Fruit fly (Drosophila melanogaster) whole organism, embryonic: ENCODE results near the gene fzo.
A peak's percentile ranks its signal among the peaks of the same experiment; 100 is the strongest.

Source experiments
- Antp ChIP-seq: fragments of 200-800 bp; sonication (Bioruptor generic); optimal IDR thresholded peaks from 3 replicates; lab custom pipeline; 2016; ENCODE audit warnings: missing biosample characterization, missing genetic modification characterization
- Bdp1 ChIP-seq: fragments of 200-800 bp; sonication (Bioruptor generic); optimal IDR thresholded peaks from 3 replicates; lab custom pipeline; 2016; ENCODE audit warnings: missing biosample characterization, missing genetic modification characterization
- Bgb ChIP-seq: fragments of 200-800 bp; sonication (Bioruptor generic); IDR thresholded peaks from 2 replicates; pipeline ENCODE4 v1.3.6; 2022; ENCODE audit warnings: missing biosample characterization, missing genetic modification characterization; ENCODE audit not compliant: partially characterized antibody
- Blimp-1 ChIP-seq: fragments of 200-800 bp; sonication (Bioruptor generic); optimal IDR thresholded peaks from 3 replicates; lab custom pipeline; 2018; ENCODE audit warnings: missing biosample characterization, missing genetic modification characterization, mild to moderate bottlenecking, moderate library complexity, missing genetic modification reagents
- CG10543 ChIP-seq: fragments of 200-800 bp; sonication (Bioruptor generic); optimal IDR thresholded peaks from 3 replicates; lab custom pipeline; 2017; ENCODE audit warnings: missing biosample characterization, mild to moderate bottlenecking, missing genetic modification characterization, moderate library complexity
- CG14710 ChIP-seq: fragments of 200-800 bp; sonication (Bioruptor generic); optimal IDR thresholded peaks from 3 replicates; lab custom pipeline; 2019; ENCODE audit warnings: missing biosample characterization, mild to moderate bottlenecking, missing genetic modification characterization, moderate library complexity
- CG15514 ChIP-seq: fragments of 200-800 bp; sonication (Bioruptor generic); optimal IDR thresholded peaks from 3 replicates; lab custom pipeline; 2017; ENCODE audit warnings: missing biosample characterization, missing genetic modification characterization, mild to moderate bottlenecking, moderate library complexity, missing genetic modification reagents
- CG17328 ChIP-seq: fragments of 200-800 bp; sonication (Bioruptor generic); IDR thresholded peaks from 2 replicates; pipeline ENCODE4 v1.3.6; 2022; ENCODE audit warnings: missing biosample characterization, missing genetic modification characterization
- CG17385 ChIP-seq: fragments of 200-800 bp; sonication (Bioruptor generic); optimal IDR thresholded peaks from 3 replicates; lab custom pipeline; 2018; ENCODE audit warnings: missing biosample characterization, mild to moderate bottlenecking, missing genetic modification characterization
- CG17829 ChIP-seq: fragments of 200-800 bp; optimal IDR thresholded peaks from 2 replicates; lab custom pipeline; 2019; ENCODE audit warnings: missing biosample characterization, mild to moderate bottlenecking, missing genetic modification characterization, moderate library complexity
- CG18599 ChIP-seq: fragments of 200-800 bp; sonication (Bioruptor generic); optimal IDR thresholded peaks from 3 replicates; lab custom pipeline; 2017; ENCODE audit warnings: missing biosample characterization, missing genetic modification characterization, mild to moderate bottlenecking, moderate library complexity, missing genetic modification reagents
- CG2120 ChIP-seq: fragments of 200-800 bp; sonication (Bioruptor generic); optimal IDR thresholded peaks from 3 replicates; lab custom pipeline; 2016; ENCODE audit warnings: missing biosample characterization, missing genetic modification characterization
- CG2678 ChIP-seq: fragments of 200-800 bp; sonication (Bioruptor generic); optimal IDR thresholded peaks from 3 replicates; lab custom pipeline; 2019; ENCODE audit warnings: missing biosample characterization, mild to moderate bottlenecking, missing genetic modification characterization, moderate library complexity
- CG4424 ChIP-seq: fragments of 200-800 bp; sonication (Bioruptor generic); optimal IDR thresholded peaks from 3 replicates; lab custom pipeline; 2016; ENCODE audit warnings: missing biosample characterization, missing genetic modification characterization
- CG4820 ChIP-seq: fragments of 200-800 bp; sonication (Bioruptor generic); optimal IDR thresholded peaks from 3 replicates; lab custom pipeline; 2016; ENCODE audit warnings: missing biosample characterization, missing genetic modification characterization
- CG4854 ChIP-seq: fragments of 200-800 bp; sonication (Bioruptor generic); optimal IDR thresholded peaks from 2 replicates; lab custom pipeline; 2016; ENCODE audit warnings: missing biosample characterization, missing genetic modification characterization, inconsistent platforms
- CG7556 ChIP-seq: fragments of 200-800 bp; sonication (Bioruptor generic); optimal IDR thresholded peaks from 2 replicates; lab custom pipeline; 2017; ENCODE audit warnings: missing biosample characterization, mild to moderate bottlenecking, missing genetic modification characterization
- CG7963 ChIP-seq: fragments of 200-800 bp; sonication (Bioruptor generic); IDR thresholded peaks from 3 replicates; pipeline ENCODE4 v1.3.6; 2022; ENCODE audit warnings: missing biosample characterization, missing genetic modification characterization; ENCODE audit not compliant: partially characterized antibody
- CG8944 ChIP-seq: fragments of 200-800 bp; sonication (Bioruptor generic); optimal IDR thresholded peaks from 3 replicates; lab custom pipeline; 2016; ENCODE audit warnings: missing biosample characterization, missing genetic modification characterization
- E2f2 ChIP-seq: fragments of 200-800 bp; sonication (Bioruptor generic); IDR thresholded peaks from 2 replicates; pipeline ENCODE4 v1.3.6; 2022; ENCODE audit warnings: missing biosample characterization, missing genetic modification characterization
- Fer3 ChIP-seq: fragments of 200-800 bp; sonication (Bioruptor generic); optimal IDR thresholded peaks from 2 replicates; lab custom pipeline; 2018; ENCODE audit warnings: missing biosample characterization, mild to moderate bottlenecking, missing genetic modification characterization, moderate library complexity
- Hr39 ChIP-seq: fragments of >200 bp; optimal IDR thresholded peaks from 2 replicates; lab custom pipeline; 2017
- Meics ChIP-seq: fragments of 200-800 bp; sonication (Bioruptor generic); optimal IDR thresholded peaks from 2 replicates; lab custom pipeline; 2017; ENCODE audit warnings: missing biosample characterization, mild to moderate bottlenecking, missing genetic modification characterization
- Rfx ChIP-seq: fragments of 200-800 bp; sonication (Bioruptor generic); IDR thresholded peaks from 2 replicates; pipeline ENCODE4 v1.3.6; 2022; ENCODE audit warnings: missing biosample characterization, missing genetic modification characterization
- Trl ChIP-seq, 3 experiments: fragments of >200 bp in 2 of 3; fragments of 200-800 bp in 1 of 3; sonication (Bioruptor generic) in 1 of 3; optimal IDR thresholded peaks; 2 replicates in 1 of 3; 3 replicates in 2 of 3; lab custom pipeline; 2016 to 2017; ENCODE audit warnings: missing biosample characterization in 1 of 3, missing genetic modification characterization in 1 of 3
- caup ChIP-seq: fragments of 200-800 bp; sonication (Bioruptor generic); optimal IDR thresholded peaks from 3 replicates; lab custom pipeline; 2017; ENCODE audit warnings: missing biosample characterization, mild to moderate bottlenecking, missing genetic modification characterization, moderate library complexity; ENCODE audit not compliant: severe bottlenecking
- cg ChIP-seq: fragments of 200-800 bp; sonication (Bioruptor generic); optimal IDR thresholded peaks from 3 replicates; lab custom pipeline; 2019; ENCODE audit warnings: missing biosample characterization, mild to moderate bottlenecking, missing genetic modification characterization, moderate library complexity
- chn ChIP-seq: fragments of 200-800 bp; sonication (Bioruptor generic); optimal IDR thresholded peaks from 2 replicates; lab custom pipeline; 2016; ENCODE audit warnings: missing biosample characterization, missing genetic modification characterization
- ci ChIP-seq: fragments of 200-800 bp; sonication (Bioruptor generic); IDR thresholded peaks from 3 replicates; pipeline ENCODE4 v1.3.6; 2022; ENCODE audit warnings: missing biosample characterization, missing genetic modification characterization
- dm ChIP-seq: fragments of 200-800 bp; sonication (Bioruptor generic); optimal IDR thresholded peaks from 3 replicates; lab custom pipeline; 2016; ENCODE audit warnings: missing biosample characterization, missing genetic modification characterization
- eyg ChIP-seq: fragments of 200-800 bp; sonication (Bioruptor generic); optimal IDR thresholded peaks from 3 replicates; lab custom pipeline; 2016; ENCODE audit warnings: missing biosample characterization, missing genetic modification characterization
- fd64A ChIP-seq: fragments of 200-800 bp; sonication (Bioruptor generic); optimal IDR thresholded peaks from 3 replicates; lab custom pipeline; 2018; ENCODE audit warnings: missing biosample characterization, mild to moderate bottlenecking, missing genetic modification characterization
- fu2 ChIP-seq: fragments of 200-800 bp; sonication (Bioruptor generic); optimal IDR thresholded peaks from 2 replicates; lab custom pipeline; 2016; ENCODE audit warnings: missing biosample characterization, missing genetic modification characterization
- ken ChIP-seq: fragments of 200-800 bp; sonication (Bioruptor generic); IDR thresholded peaks from 3 replicates; pipeline ENCODE4 v1.3.6; 2022; ENCODE audit warnings: missing biosample characterization, missing genetic modification characterization
- lab ChIP-seq: fragments of 200-800 bp; sonication (Bioruptor generic); optimal IDR thresholded peaks from 3 replicates; lab custom pipeline; 2017; ENCODE audit warnings: missing biosample characterization, missing genetic modification characterization, mild to moderate bottlenecking, moderate library complexity, missing genetic modification reagents
- nerfin-1 ChIP-seq: fragments of 200-800 bp; sonication (Bioruptor generic); optimal IDR thresholded peaks from 3 replicates; lab custom pipeline; 2019; ENCODE audit warnings: missing biosample characterization, mild to moderate bottlenecking, missing genetic modification characterization, moderate library complexity
- oc ChIP-seq: fragments of 200-800 bp; sonication (Bioruptor generic); optimal IDR thresholded peaks from 2 replicates; lab custom pipeline; 2018; ENCODE audit warnings: missing biosample characterization, mild to moderate bottlenecking, missing genetic modification characterization, moderate library complexity
- onecut ChIP-seq: fragments of 200-800 bp; sonication (Bioruptor generic); IDR thresholded peaks from 2 replicates; pipeline ENCODE4 v1.3.6; 2022; ENCODE audit warnings: missing biosample characterization, missing genetic modification characterization
- pfk ChIP-seq: fragments of 200-800 bp; sonication (Bioruptor generic); optimal IDR thresholded peaks from 2 replicates; lab custom pipeline; 2018; ENCODE audit warnings: missing biosample characterization, mild to moderate bottlenecking, missing genetic modification characterization, moderate library complexity
- row ChIP-seq: fragments of 200-800 bp; sonication (Bioruptor generic); IDR thresholded peaks from 3 replicates; pipeline ENCODE4 v1.3.6; 2022; ENCODE audit warnings: missing biosample characterization, missing genetic modification characterization
- sens ChIP-seq: fragments of 200-800 bp; sonication (Bioruptor generic); peaks from one replicate; lab custom pipeline; 2016; ENCODE audit warnings: missing biosample characterization, missing genetic modification characterization
- sim ChIP-seq: fragments of 200-800 bp; sonication (Bioruptor generic); IDR thresholded peaks from 2 replicates; pipeline ENCODE4 v1.3.6; 2022; ENCODE audit warnings: missing biosample characterization, missing genetic modification characterization
- sna ChIP-seq: fragments of 200-800 bp; sonication (Bioruptor generic); IDR thresholded peaks from 2 replicates; pipeline ENCODE4 v1.3.6; 2022; ENCODE audit warnings: missing biosample characterization, missing genetic modification characterization; ENCODE audit not compliant: partially characterized antibody
- sqz ChIP-seq: fragments of 200-800 bp; sonication (Bioruptor generic); optimal IDR thresholded peaks from 3 replicates; lab custom pipeline; 2018; ENCODE audit warnings: missing biosample characterization, mild to moderate bottlenecking, missing genetic modification characterization
- sug ChIP-seq: fragments of 200-800 bp; optimal IDR thresholded peaks from 2 replicates; lab custom pipeline; 2019; ENCODE audit warnings: missing biosample characterization, mild to moderate bottlenecking, missing genetic modification characterization, moderate library complexity

fzo gene

DNA sequence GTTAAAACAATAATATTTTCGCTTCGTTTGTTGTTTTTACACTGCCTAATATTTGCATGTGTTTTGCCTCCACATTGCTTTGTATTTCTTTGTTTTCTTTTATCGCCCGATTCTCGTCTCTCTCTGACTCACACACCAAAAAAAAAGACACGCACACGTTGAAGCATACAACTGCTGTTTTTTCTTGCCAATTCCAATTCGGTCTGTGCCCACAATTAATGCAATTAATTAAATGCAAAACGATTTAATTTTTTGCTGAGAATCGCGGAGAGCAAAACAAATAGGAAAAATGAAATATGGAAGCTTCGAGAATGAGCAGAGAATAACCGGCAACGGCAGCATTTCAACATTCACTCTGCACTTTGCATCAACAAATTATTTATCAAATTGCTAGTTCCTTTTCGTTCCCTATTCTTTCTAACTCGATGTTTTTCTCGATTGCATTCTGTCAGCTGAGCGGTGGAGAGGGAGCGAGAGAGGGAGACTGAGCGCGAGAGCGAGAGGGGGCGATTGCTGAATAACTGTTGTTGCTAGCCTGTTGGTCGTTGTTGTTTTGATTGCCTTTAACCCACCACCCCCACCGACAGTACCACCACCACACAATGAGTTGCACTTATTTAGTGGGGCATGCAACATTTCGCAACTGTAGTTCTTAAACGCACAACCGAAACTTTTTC, 17.3 kb upstream of the fzo start (continued):
- 0 out of 3 replicates have a peak, but pooled peaks have one; percentile 26 for TF ChIP-seq row
- peak; percentile 42 to 59 for TF ChIP-seq Trl (optimal IDR thresholded peaks at IDR 0.05; lab: Kevin White, UChicago)
- TF ChIP-seq Trl (GFP tag; optimal IDR thresholded peaks at IDR 0.05; lab: Kevin White, UChicago): no peak

DNA sequence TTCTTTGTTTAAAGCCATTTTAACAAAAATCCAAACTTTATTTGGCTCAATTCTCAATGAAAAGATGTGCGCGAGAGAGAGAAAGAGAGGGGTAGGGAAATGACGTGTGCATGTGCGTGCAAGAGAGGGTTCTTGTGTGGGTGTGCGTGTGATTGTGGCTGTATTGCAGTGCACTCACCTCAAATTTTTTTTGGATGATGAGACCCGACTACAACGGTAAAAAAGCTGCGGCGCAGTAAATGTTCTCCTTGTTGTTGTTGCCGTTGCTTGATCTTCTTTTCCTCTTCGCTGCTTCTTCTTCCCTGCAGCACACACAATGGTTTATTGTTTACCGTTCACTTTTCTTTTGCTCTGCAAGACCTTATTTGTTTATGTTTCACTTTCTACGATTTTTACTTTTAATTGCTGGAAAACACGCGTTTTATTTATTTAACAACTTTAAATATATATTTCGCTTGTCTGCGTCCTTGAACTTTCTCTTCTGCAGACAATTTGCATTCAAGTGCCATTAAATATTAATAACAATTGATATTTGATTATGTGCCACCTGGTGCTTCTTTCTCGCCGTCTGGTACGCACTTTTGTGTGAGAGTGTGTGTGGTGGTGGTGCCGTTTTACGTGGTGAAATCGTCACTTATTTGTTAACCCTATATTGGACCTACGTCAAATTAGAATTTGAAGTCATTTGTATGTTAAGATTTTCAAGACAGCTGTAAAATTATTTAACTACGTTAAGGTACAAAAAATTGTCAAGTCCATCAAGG, 16.6 kb upstream of the fzo start:
- TF ChIP-seq dm (no peak), Blimp-1 (GFP tag; lab: Kevin White, UChicago) (peak; percentile 93), onecut (GFP tag; lab: Robert Waterston, UW) (no peak), Rfx (GFP tag; lab: Robert Waterston, UW) (peak; percentile 21; the same call in 1 of the 2 replicates), CG14710 (tag; lab: Kevin White, UChicago) (peak; percentile 2), sna (GFP tag; lab: Robert Waterston, UW) (no peak), ci (GFP tag; lab: Robert Waterston, UW) (0 out of 3 replicates have a peak, but pooled peaks have one; percentile 5), sug (peak; percentile 17), ken (GFP tag; lab: Robert Waterston, UW) (no peak), CG4820 (GFP tag; lab: Kevin White, UChicago) (no peak), Antp (no peak), Bgb (GFP tag; lab: Robert Waterston, UW) (0 out of 2 replicates have a peak, but pooled peaks have one; percentile 14), CG7556 (GFP tag; lab: Kevin White, UChicago) (peak; percentile 10), sens (GFP tag; lab: Kevin White, UChicago) (peak; percentile 67), CG7963 (GFP tag; lab: Robert Waterston, UW) (no peak), oc (no peak), CG10543 (GFP tag; lab: Kevin White, UChicago) (no peak), eyg (GFP tag; lab: Kevin White, UChicago) (no peak), lab (GFP tag; lab: Kevin White, UChicago) (peak; percentile 69), CG15514 (GFP tag; lab: Kevin White, UChicago) (peak; percentile 17), Bdp1 (GFP tag; lab: Kevin White, UChicago) (no peak), Trl (optimal IDR thresholded peaks at IDR 0.05; lab: Kevin White, UChicago) (peak; percentile 44 to 65), Trl (GFP tag; optimal IDR thresholded peaks at IDR 0.05; lab: Kevin White, UChicago) (no peak), cg (GFP tag; lab: Kevin White, UChicago) (peak; percentile 69), CG8944 (GFP tag; lab: Kevin White, UChicago) (no peak), fd64A (GFP tag; lab: Kevin White, UChicago) (peak; percentile 22), nerfin-1 (tag; lab: Kevin White, UChicago) (no peak), E2f2 (no peak), CG2120 (GFP tag; lab: Kevin White, UChicago) (peak; percentile 52), chn (no peak), fu2 (GFP tag; lab: Kevin White, UChicago) (no peak), Hr39 (lab: Kevin White, UChicago) (no peak), CG4854 (GFP tag; lab: Kevin White, UChicago) (no peak), CG17385 (GFP tag; lab: Kevin White, UChicago) (peak; percentile 74), CG2678 (peak; percentile 32), sim (no peak), sqz (GFP tag; lab: Kevin White, UChicago) (peak; percentile 89), CG4424 (no peak), caup (GFP tag; lab: Kevin White, UChicago) (no peak), Meics (no peak), CG17328 (no peak), Fer3 (tag; lab: Kevin White, UChicago) (peak; percentile 7), CG18599 (GFP tag; lab: Kevin White, UChicago) (peak; percentile 8), CG17829 (tag; lab: Kevin White, UChicago) (no peak), pfk (GFP tag; lab: Kevin White, UChicago) (no peak)
